Worm (Caenorhabditis elegans) whole organism, L1 larva: ENCODE data around the gene spig-7.

ENCODE experiments used
- ceh-8 ChIP-seq: fragments of 200-800 bp; sonication (Bioruptor generic); optimal IDR thresholded peaks from 2 replicates; lab custom pipeline; 2018; ENCODE audit warnings: mild to moderate bottlenecking, missing genetic modification characterization, moderate library complexity, missing compliant biosample characterization
- ceh-82 ChIP-seq, 3 experiments: fragments of 150-350 bp in 1 of 3; sonication (generic microtip) in 2 of 3; optimal IDR thresholded peaks; 2 replicates each; lab custom pipeline; 2014 to 2017; ENCODE audit warnings: missing biosample characterization in 3 of 3, missing genetic modification characterization in 3 of 3
- ceh-88 ChIP-seq: fragments of 200-800 bp; sonication (Bioruptor generic); IDR thresholded peaks from 2 replicates; pipeline ENCODE4 v1.3.6; 2022; ENCODE audit warnings: missing genetic modification characterization, missing compliant biosample characterization
- ces-1 ChIP-seq: fragments of 150-350 bp; optimal IDR thresholded peaks from 2 replicates; lab custom pipeline; 2014; ENCODE audit warnings: missing biosample characterization, missing genetic modification reagents, missing genetic modification characterization
- efl-1 ChIP-seq, 4 experiments: fragments of 150-350 bp; optimal IDR thresholded peaks in 3 of 4; peaks in 1 of 4; 1 replicate in 1 of 4; 2 replicates in 3 of 4; lab custom pipeline; 2014; ENCODE audit warnings: missing biosample characterization in 2 of 4, missing genetic modification characterization in 2 of 4, missing genetic modification reagents in 2 of 4
- elt-3 ChIP-seq, 6 experiments: fragments of 150-350 bp in 1 of 6; sonication (generic microtip); optimal IDR thresholded peaks; 2 replicates each; lab custom pipeline; 2017 to 2018; ENCODE audit warnings: missing biosample characterization in 6 of 6, missing genetic modification characterization in 6 of 6, inconsistent platforms in 1 of 6
- isw-1 ChIP-seq: fragments of 200-800 bp; sonication (Bioruptor generic); IDR thresholded peaks from 2 replicates; pipeline ENCODE4 v1.3.6; 2022; ENCODE audit warnings: missing genetic modification characterization, missing compliant biosample characterization
- lin-13 ChIP-seq: fragments of 150-350 bp; optimal IDR thresholded peaks from 2 replicates; lab custom pipeline; 2014; ENCODE audit warnings: missing biosample characterization, missing genetic modification reagents, missing genetic modification characterization
- nhr-12 ChIP-seq: sonication (generic microtip); optimal IDR thresholded peaks from 2 replicates; lab custom pipeline; 2017; ENCODE audit warnings: missing biosample characterization, missing genetic modification characterization
- nhr-19 ChIP-seq: fragments of 200-800 bp; sonication (Bioruptor generic); conservative IDR thresholded peaks from 2 replicates; pipeline ENCODE4 v1.3.6; 2022; ENCODE audit warnings: missing genetic modification characterization, missing compliant biosample characterization
- tbx-2 ChIP-seq: sonication (generic microtip); optimal IDR thresholded peaks from 2 replicates; lab custom pipeline; 2016; ENCODE audit warnings: missing genetic modification characterization, missing compliant biosample characterization
- unc-130 ChIP-seq: fragments of 150-350 bp; optimal IDR thresholded peaks from 2 replicates; lab custom pipeline; 2017; ENCODE audit warnings: missing biosample characterization, missing genetic modification characterization, inconsistent platforms
- unc-86 ChIP-seq: sonication (generic microtip); optimal IDR thresholded peaks from 2 replicates; lab custom pipeline; 2016; ENCODE audit warnings: missing genetic modification characterization, missing compliant biosample characterization
- zag-1 ChIP-seq: fragments of 150-350 bp; optimal IDR thresholded peaks from 2 replicates; lab custom pipeline; 2014; ENCODE audit warnings: missing biosample characterization, missing genetic modification characterization

DNA sequence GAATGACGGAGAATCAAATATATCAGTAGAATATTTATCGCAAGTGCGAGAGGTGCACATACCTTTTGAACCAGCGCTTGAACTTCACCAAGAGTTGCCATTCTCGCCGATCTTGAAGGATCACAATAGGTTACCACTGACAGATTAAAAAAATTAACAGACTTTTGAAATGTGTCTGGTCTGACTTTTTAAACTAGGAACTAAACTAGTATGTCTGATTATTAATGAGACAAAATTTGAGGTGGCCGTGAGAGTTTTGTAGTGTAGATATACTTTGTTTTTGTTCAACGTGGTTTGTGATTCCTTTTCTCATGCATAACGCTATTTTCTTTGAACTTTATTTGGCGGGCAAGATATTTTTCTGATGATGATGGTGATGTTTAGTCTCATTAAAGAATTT is 27.3 kb downstream of the spig-7 start, which contains the start of gene str-240:
- no peak for TF ChIP-seq lin-13 (GFP tag; lab: Kevin White, UChicago)
- no peak for TF ChIP-seq elt-3 (tag; optimal IDR thresholded peaks at IDR 0.05; lab: Kevin White, UChicago)
- TF ChIP-seq unc-130 (tag; lab: Kevin White, UChicago): no peak
- no peak for TF ChIP-seq unc-86
- no peak for TF ChIP-seq tbx-2 (tag; lab: Kevin White, UChicago)
- no peak for TF ChIP-seq ceh-88 (GFP tag; lab: Robert Waterston, UW)
- no peak for TF ChIP-seq nhr-19 (GFP tag; lab: Robert Waterston, UW)
- TF ChIP-seq zag-1 (tag; lab: Kevin White, UChicago): no peak
- no peak for TF ChIP-seq isw-1 (GFP tag; lab: Robert Waterston, UW)
- no peak for TF ChIP-seq nhr-12 (tag; lab: Kevin White, UChicago)
- no peak for TF ChIP-seq efl-1 (optimal IDR thresholded peaks at IDR 0.05; lab: Kevin White, UChicago)
- TF ChIP-seq efl-1 (GFP tag; optimal IDR thresholded peaks at IDR 0.05 in 1 of 2; lab: Kevin White, UChicago): no peak
- TF ChIP-seq ceh-82 (tag; optimal IDR thresholded peaks at IDR 0.05; lab: Kevin White, UChicago): no peak
- no peak for TF ChIP-seq ceh-8 (GFP tag; lab: Kevin White, UChicago)
- no peak for TF ChIP-seq ces-1 (GFP tag; lab: Kevin White, UChicago)
